Worm (Caenorhabditis elegans) whole organism, L1 larva: ENCODE data around the gene lgc-45.
A peak's percentile ranks its signal among the peaks of the same experiment; 100 is the strongest.

Experiments
- C16A3.4 ChIP-seq: fragments of 150-350 bp; optimal IDR thresholded peaks from 2 replicates; lab custom pipeline; 2014; ENCODE audit warnings: missing biosample characterization, missing genetic modification characterization
- Y116A8C.19 ChIP-seq: sonication (generic microtip); optimal IDR thresholded peaks from 2 replicates; lab custom pipeline; 2016; ENCODE audit warnings: missing compliant biosample characterization, missing genetic modification characterization, borderline replicate concordance
- aha-1 ChIP-seq: fragments of 150-350 bp; optimal IDR thresholded peaks from 2 replicates; lab custom pipeline; 2014; ENCODE audit warnings: missing biosample characterization, missing genetic modification characterization
- alr-1 ChIP-seq: fragments of 200-800 bp; sonication (Bioruptor generic); optimal IDR thresholded peaks from 2 replicates; lab custom pipeline; 2018; ENCODE audit warnings: borderline replicate concordance, mild to moderate bottlenecking, missing genetic modification characterization, missing compliant biosample characterization
- ama-1 ChIP-seq: fragments of 150-350 bp; optimal IDR thresholded peaks from 2 replicates; lab custom pipeline; 2014
- ceh-63 ChIP-seq: fragments of 200-800 bp; sonication (Bioruptor generic); optimal IDR thresholded peaks from 2 replicates; lab custom pipeline; 2018; ENCODE audit warnings: mild to moderate bottlenecking, missing genetic modification characterization, missing compliant biosample characterization
- ceh-8 ChIP-seq: fragments of 200-800 bp; sonication (Bioruptor generic); optimal IDR thresholded peaks from 2 replicates; lab custom pipeline; 2018; ENCODE audit warnings: mild to moderate bottlenecking, missing genetic modification characterization, moderate library complexity, missing compliant biosample characterization
- ceh-88 ChIP-seq: fragments of 200-800 bp; sonication (Bioruptor generic); IDR thresholded peaks from 2 replicates; pipeline ENCODE4 v1.3.6; 2022; ENCODE audit warnings: missing genetic modification characterization, missing compliant biosample characterization
- ceh-90 ChIP-seq: sonication (generic microtip); optimal IDR thresholded peaks from 2 replicates; lab custom pipeline; 2016; ENCODE audit warnings: missing genetic modification characterization, missing compliant biosample characterization
- ces-1 ChIP-seq: fragments of 150-350 bp; optimal IDR thresholded peaks from 2 replicates; lab custom pipeline; 2014; ENCODE audit warnings: missing biosample characterization, missing genetic modification reagents, missing genetic modification characterization
- dpl-1 ChIP-seq, 3 experiments: fragments of 150-350 bp in 2 of 3; sonication (generic microtip) in 1 of 3; optimal IDR thresholded peaks; 2 replicates each; lab custom pipeline; 2014 to 2017; ENCODE audit warnings: missing biosample characterization in 3 of 3, missing genetic modification characterization in 3 of 3, missing genetic modification reagents in 3 of 3
- efl-3 ChIP-seq: fragments of 200-800 bp; sonication (Bioruptor generic); optimal IDR thresholded peaks from 2 replicates; lab custom pipeline; 2018; ENCODE audit warnings: mild to moderate bottlenecking, missing genetic modification characterization, missing compliant biosample characterization
- egl-13 ChIP-seq: sonication (generic microtip); optimal IDR thresholded peaks from 2 replicates; lab custom pipeline; 2016; ENCODE audit warnings: missing genotype, missing genetic modification reagents, missing genetic modification characterization, missing compliant biosample characterization
- elt-2 ChIP-seq: sonication (generic microtip); optimal IDR thresholded peaks from 2 replicates; lab custom pipeline; 2016; ENCODE audit warnings: missing genetic modification characterization, mild to moderate bottlenecking, inconsistent platforms, missing compliant biosample characterization, missing genetic modification reagents
- ets-5 ChIP-seq: fragments of 200-800 bp; sonication (Bioruptor generic); IDR thresholded peaks from 2 replicates; pipeline ENCODE4 v1.3.6; 2022; ENCODE audit warnings: missing genetic modification characterization, missing compliant biosample characterization
- fkh-10 ChIP-seq: sonication (generic microtip); optimal IDR thresholded peaks from 2 replicates; lab custom pipeline; 2017; ENCODE audit warnings: missing biosample characterization, missing genetic modification reagents, missing genetic modification characterization
- fkh-4 ChIP-seq: sonication (generic microtip); optimal IDR thresholded peaks from 2 replicates; lab custom pipeline; 2016; ENCODE audit warnings: missing compliant biosample characterization, missing genetic modification characterization, borderline replicate concordance
- fkh-8 ChIP-seq: sonication (generic microtip); optimal IDR thresholded peaks from 2 replicates; lab custom pipeline; 2016; ENCODE audit warnings: mild to moderate bottlenecking, missing genetic modification characterization, missing compliant biosample characterization
- fos-1 ChIP-seq: fragments of 150-350 bp; optimal IDR thresholded peaks from 2 replicates; lab custom pipeline; 2014; ENCODE audit warnings: missing biosample characterization, missing genetic modification characterization
- hpl-2 ChIP-seq: fragments of 150-350 bp; optimal IDR thresholded peaks from 2 replicates; lab custom pipeline; 2014; ENCODE audit warnings: missing biosample characterization, missing genetic modification reagents, missing genetic modification characterization
- irx-1 ChIP-seq: sonication (generic microtip); optimal IDR thresholded peaks from 2 replicates; lab custom pipeline; 2016; ENCODE audit warnings: missing genetic modification characterization, missing compliant biosample characterization
- isw-1 ChIP-seq: fragments of 200-800 bp; sonication (Bioruptor generic); IDR thresholded peaks from 2 replicates; pipeline ENCODE4 v1.3.6; 2022; ENCODE audit warnings: missing genetic modification characterization, missing compliant biosample characterization
- lin-13 ChIP-seq: fragments of 150-350 bp; optimal IDR thresholded peaks from 2 replicates; lab custom pipeline; 2014; ENCODE audit warnings: missing biosample characterization, missing genetic modification reagents, missing genetic modification characterization
- lin-15B ChIP-seq: fragments of 150-350 bp; sonication (generic microtip); optimal IDR thresholded peaks from 3 replicates; lab custom pipeline; 2014; ENCODE audit warnings: missing biosample characterization, missing genetic modification characterization
- lin-35 ChIP-seq, 2 experiments: fragments of 150-350 bp; optimal IDR thresholded peaks; 2 replicates each; lab custom pipeline; 2014; ENCODE audit warnings: missing biosample characterization in 2 of 2, missing genetic modification characterization in 2 of 2, missing genetic modification reagents in 2 of 2
- lin-39 ChIP-seq: fragments of 150-350 bp; optimal IDR thresholded peaks from 2 replicates; lab custom pipeline; 2014; ENCODE audit warnings: missing biosample characterization, missing genetic modification reagents, missing genetic modification characterization
- lir-3 ChIP-seq: sonication (generic microtip); optimal IDR thresholded peaks from 2 replicates; lab custom pipeline; 2016; ENCODE audit warnings: mild to moderate bottlenecking, missing genetic modification characterization, moderate library complexity, missing compliant biosample characterization; ENCODE audit not compliant: poor library complexity
- mab-9 ChIP-seq: fragments of 200-800 bp; sonication (Bioruptor generic); IDR thresholded peaks from 2 replicates; pipeline ENCODE4 v1.3.6; 2022; ENCODE audit warnings: missing genetic modification reagents, missing genetic modification characterization, missing compliant biosample characterization
- mef-2 ChIP-seq: fragments of 150-350 bp; optimal IDR thresholded peaks from 2 replicates; lab custom pipeline; 2014; ENCODE audit warnings: missing biosample characterization, missing genetic modification characterization
- nhr-11 ChIP-seq: fragments of 150-350 bp; optimal IDR thresholded peaks from 2 replicates; lab custom pipeline; 2014; ENCODE audit warnings: missing biosample characterization, missing genetic modification characterization
- nhr-12 ChIP-seq: sonication (generic microtip); optimal IDR thresholded peaks from 2 replicates; lab custom pipeline; 2017; ENCODE audit warnings: missing biosample characterization, missing genetic modification characterization
- nhr-19 ChIP-seq: fragments of 200-800 bp; sonication (Bioruptor generic); conservative IDR thresholded peaks from 2 replicates; pipeline ENCODE4 v1.3.6; 2022; ENCODE audit warnings: missing genetic modification characterization, missing compliant biosample characterization
- nhr-20 ChIP-seq: sonication (generic microtip); optimal IDR thresholded peaks from 2 replicates; lab custom pipeline; 2016; ENCODE audit warnings: mild to moderate bottlenecking, missing genetic modification characterization, missing compliant biosample characterization
- nhr-237 ChIP-seq: fragments of 150-350 bp; optimal IDR thresholded peaks from 2 replicates; lab custom pipeline; 2014; ENCODE audit warnings: missing biosample characterization, missing genetic modification characterization
- nhr-28 ChIP-seq: fragments of 150-350 bp; optimal IDR thresholded peaks from 2 replicates; lab custom pipeline; 2014; ENCODE audit warnings: missing biosample characterization, missing genetic modification characterization
- nhr-71 ChIP-seq: sonication (generic microtip); optimal IDR thresholded peaks from 2 replicates; lab custom pipeline; 2016; ENCODE audit warnings: mild to moderate bottlenecking, missing genetic modification characterization, moderate library complexity, missing compliant biosample characterization
- nhr-84 ChIP-seq: sonication (generic microtip); optimal IDR thresholded peaks from 2 replicates; lab custom pipeline; 2017; ENCODE audit warnings: missing biosample characterization, missing genetic modification characterization
- nhr-85 ChIP-seq: sonication (generic microtip); peaks from one replicate; lab custom pipeline; 2016; ENCODE audit warnings: missing genetic modification characterization, inconsistent platforms, missing compliant biosample characterization
- pag-3 ChIP-seq: sonication (generic microtip); optimal IDR thresholded peaks from 2 replicates; lab custom pipeline; 2017; ENCODE audit warnings: missing genetic modification characterization, mild to moderate bottlenecking, missing compliant biosample characterization, antibody characterized with exemption, borderline replicate concordance; ENCODE audit not compliant: insufficient read depth
- skn-1 ChIP-seq: fragments of 150-350 bp; optimal IDR thresholded peaks from 2 replicates; lab custom pipeline; 2014; ENCODE audit warnings: missing biosample characterization, missing genetic modification characterization
- snpc-4 ChIP-seq: fragments of 150-350 bp; optimal IDR thresholded peaks from 2 replicates; lab custom pipeline; 2014; ENCODE audit warnings: missing biosample characterization, missing genetic modification characterization
- snu-23 ChIP-seq: sonication (generic microtip); optimal IDR thresholded peaks from 2 replicates; lab custom pipeline; 2016; ENCODE audit warnings: missing genetic modification characterization, missing compliant biosample characterization
- sox-4 ChIP-seq: sonication (generic microtip); optimal IDR thresholded peaks from 2 replicates; lab custom pipeline; 2016; ENCODE audit warnings: missing genetic modification characterization, missing compliant biosample characterization
- sup-37 ChIP-seq: fragments of 200-800 bp; sonication (Bioruptor generic); optimal IDR thresholded peaks from 2 replicates; lab custom pipeline; 2018; ENCODE audit warnings: mild to moderate bottlenecking, missing genetic modification characterization, missing compliant biosample characterization
- tbx-2 ChIP-seq: sonication (generic microtip); optimal IDR thresholded peaks from 2 replicates; lab custom pipeline; 2016; ENCODE audit warnings: missing genetic modification characterization, missing compliant biosample characterization
- tlp-1 ChIP-seq: fragments of 150-350 bp; optimal IDR thresholded peaks from 2 replicates; lab custom pipeline; 2014; ENCODE audit warnings: missing biosample characterization, missing genetic modification characterization
- unc-130 ChIP-seq: fragments of 150-350 bp; optimal IDR thresholded peaks from 2 replicates; lab custom pipeline; 2017; ENCODE audit warnings: missing biosample characterization, missing genetic modification characterization, inconsistent platforms
- unc-30 ChIP-seq: sonication (generic microtip); optimal IDR thresholded peaks from 2 replicates; lab custom pipeline; 2017; ENCODE audit warnings: missing biosample characterization, missing genetic modification characterization
- unc-86 ChIP-seq: sonication (generic microtip); optimal IDR thresholded peaks from 2 replicates; lab custom pipeline; 2016; ENCODE audit warnings: missing genetic modification characterization, missing compliant biosample characterization
- xbp-1 ChIP-seq: sonication (generic microtip); optimal IDR thresholded peaks from 2 replicates; lab custom pipeline; 2016; ENCODE audit warnings: missing genetic modification characterization, missing compliant biosample characterization
- zag-1 ChIP-seq: fragments of 150-350 bp; optimal IDR thresholded peaks from 2 replicates; lab custom pipeline; 2014; ENCODE audit warnings: missing biosample characterization, missing genetic modification characterization
- zip-4 ChIP-seq: fragments of 200-800 bp; sonication (Bioruptor generic); optimal IDR thresholded peaks from 2 replicates; lab custom pipeline; 2018; ENCODE audit warnings: mild to moderate bottlenecking, missing genetic modification characterization, moderate library complexity, missing compliant biosample characterization
- ztf-11 ChIP-seq, 2 experiments: sonication (generic microtip); optimal IDR thresholded peaks; 2 replicates each; lab custom pipeline; 2016 to 2017; ENCODE audit warnings: missing genetic modification characterization in 2 of 2, missing biosample characterization in 1 of 2, missing compliant biosample characterization in 1 of 2

The lgc-45 gene

DNA sequence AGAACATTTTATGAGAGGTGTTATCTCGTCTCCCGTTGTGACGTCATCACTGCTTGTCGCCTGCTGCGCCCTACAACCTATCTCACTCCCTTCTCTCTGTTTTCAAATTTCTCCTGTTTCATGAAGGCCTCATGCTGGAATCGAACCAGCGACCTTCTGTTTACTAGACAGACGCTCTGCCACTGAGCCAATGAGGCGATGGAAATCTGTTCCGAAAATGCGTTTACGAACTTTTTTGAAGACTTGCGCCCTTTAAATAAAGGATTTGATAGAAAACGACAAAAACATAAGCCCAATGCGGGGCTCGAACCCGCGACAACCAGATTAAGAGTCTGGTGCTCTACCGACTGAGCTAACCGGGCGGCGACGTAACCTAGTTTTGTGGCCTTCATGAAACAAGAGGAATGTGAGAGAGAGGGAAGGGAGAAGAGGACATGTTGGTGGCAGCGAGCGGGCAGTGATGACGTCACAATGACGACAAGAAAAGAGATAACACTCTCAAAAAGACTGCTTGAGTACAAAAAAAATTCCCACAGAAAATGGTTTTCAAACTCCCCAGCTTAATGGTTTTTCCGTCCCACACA lies 38.2 kb upstream of the lgc-45 start, which contains the start of gene clec-126:
TSS of gene clec-126 (plus strand) at position 534 of the 584 bp plus-strand sequence.
- TF ChIP-seq ceh-88 (GFP tag; lab: Robert Waterston, UW) (0 out of 2 replicates have a peak, but pooled peaks have one; percentile 33), mab-9 (no peak), isw-1 (GFP tag; lab: Robert Waterston, UW) (no peak), lir-3 (tag; lab: Kevin White, UChicago) (peak; percentile 39), irx-1 (tag; lab: Kevin White, UChicago) (peak; percentile 43), Y116A8C.19 (tag; lab: Kevin White, UChicago) (no peak), lin-13 (GFP tag; lab: Kevin White, UChicago) (peak; percentile 79), nhr-12 (tag; lab: Kevin White, UChicago) (no peak), egl-13 (tag; lab: Kevin White, UChicago) (peak; percentile 45), elt-2 (peak; percentile 65), fkh-10 (GFP tag; lab: Kevin White, UChicago) (peak; percentile 10), unc-30 (tag; lab: Kevin White, UChicago) (no peak), ces-1 (GFP tag; lab: Kevin White, UChicago) (no peak), mef-2 (peak; percentile 15), zag-1 (tag; lab: Kevin White, UChicago) (no peak), nhr-11 (tag; lab: Kevin White, UChicago) (no peak), zip-4 (GFP tag; lab: Kevin White, UChicago) (no peak), C16A3.4 (tag; lab: Kevin White, UChicago) (peak; percentile 57), nhr-71 (tag; lab: Kevin White, UChicago) (peak; percentile 81), lin-39 (tag; lab: Kevin White, UChicago) (no peak), sup-37 (no peak), lin-15B (tag; lab: Kevin White, UChicago) (peak; percentile 24), nhr-237 (tag; lab: Kevin White, UChicago) (no peak), fkh-8 (tag; lab: Kevin White, UChicago) (peak; percentile 44), aha-1 (tag; lab: Kevin White, UChicago) (no peak), ceh-8 (GFP tag; lab: Kevin White, UChicago) (peak; percentile 4), alr-1 (tag; lab: Kevin White, UChicago) (no peak), dpl-1 (GFP tag; optimal IDR thresholded peaks at IDR 0.05; lab: Kevin White, UChicago) (peak in 2 of 3 experiments; percentile 46 to 49), pag-3 (no peak), unc-86 (tag; lab: Kevin White, UChicago) (peak; percentile 48), lin-35 (GFP tag; optimal IDR thresholded peaks at IDR 0.05; lab: Kevin White, UChicago) (peak; percentile 30 to 76), tlp-1 (tag; lab: Kevin White, UChicago) (no peak), fos-1 (tag; lab: Kevin White, UChicago) (peak; percentile 53), skn-1 (tag; lab: Kevin White, UChicago) (peak; percentile 47), snu-23 (GFP tag; lab: Kevin White, UChicago) (peak; percentile 87), ets-5 (GFP tag; lab: Robert Waterston, UW) (no peak), nhr-19 (peak; percentile 65), ama-1 (lab: Kevin White, UChicago) (no peak), unc-130 (tag; lab: Kevin White, UChicago) (no peak), nhr-84 (tag; lab: Kevin White, UChicago) (no peak), ceh-90 (no peak), efl-3 (GFP tag; lab: Kevin White, UChicago) (no peak), tbx-2 (tag; lab: Kevin White, UChicago) (peak; percentile 65), nhr-28 (tag; lab: Kevin White, UChicago) (no peak), ceh-63 (GFP tag; lab: Kevin White, UChicago) (no peak), fkh-4 (tag; lab: Kevin White, UChicago) (no peak), snpc-4 (tag; lab: Kevin White, UChicago) (no peak), nhr-20 (tag; lab: Kevin White, UChicago) (peak; percentile 75), hpl-2 (GFP tag; lab: Kevin White, UChicago) (no peak), sox-4 (no peak), nhr-85 (peak; percentile 82), xbp-1 (peak; percentile 74), ztf-11 (tag; optimal IDR thresholded peaks at IDR 0.05; lab: Kevin White, UChicago) (peak in 1 of 2 experiments; percentile 52)
